Fruit fly (Drosophila melanogaster): ENCODE data around the gene CG4768.
A peak's percentile ranks its signal among the peaks of the same experiment; 100 is the strongest.

The CG4768 gene

DNA sequence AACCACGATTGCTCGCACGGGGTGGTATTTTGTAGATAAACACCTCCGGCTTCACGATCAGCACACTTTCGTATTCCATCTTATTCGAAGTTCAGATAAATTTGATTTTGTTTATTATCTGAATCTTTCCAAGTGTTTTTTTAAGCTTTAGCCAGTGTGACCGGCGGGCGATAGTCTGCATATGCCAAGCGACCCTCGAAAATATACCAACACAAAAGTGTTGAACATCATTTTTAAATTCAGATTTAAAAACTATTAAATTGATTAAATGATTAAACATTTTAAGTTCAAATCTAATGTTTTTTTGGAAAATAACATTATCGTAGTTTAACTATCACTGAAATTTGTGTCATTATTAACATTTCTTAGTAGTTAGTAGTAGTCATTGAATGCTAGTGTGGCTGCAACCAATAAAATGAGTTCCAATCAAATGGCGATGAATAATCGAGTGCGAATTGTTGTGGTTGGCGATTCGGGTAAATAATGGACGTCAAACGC is 8.7 kb downstream of the CG4768 start, which contains the start of the genes CG9132 and CG4789 (continued):
- TF ChIP-seq gem (tag; optimal IDR thresholded peaks at IDR 0.05) (no peak), dmrt99B (tag; optimal IDR thresholded peaks at IDR 0.05) (no peak), CG5953 (GFP tag; IDR thresholded peaks at IDR 0.05) (no peak), CG2712 (tag; optimal IDR thresholded peaks at IDR 0.05) (peak; percentile 11), Rfx (GFP tag; IDR thresholded peaks at IDR 0.05) (no peak), trem (tag; optimal IDR thresholded peaks at IDR 0.05) (no peak), row (GFP tag; IDR thresholded peaks at IDR 0.05) (no peak), bbx (GFP tag; IDR thresholded peaks at IDR 0.05; ENCODE audit: partially characterized antibody) (no peak), trh (GFP tag; optimal IDR thresholded peaks at IDR 0.05) (no peak), CG10267 (tag; optimal IDR thresholded peaks at IDR 0.05) (peak; percentile 2), CG17328 (GFP tag; IDR thresholded peaks at IDR 0.05) (no peak), gt (GFP tag; IDR thresholded peaks at IDR 0.05) (no peak), CG8924 (tag; optimal IDR thresholded peaks at IDR 0.05) (no peak), CG15514 (GFP tag; optimal IDR thresholded peaks at IDR 0.05) (peak; percentile 30), CG15601 (tag; optimal IDR thresholded peaks at IDR 0.05) (no peak), unpg (GFP tag; optimal IDR thresholded peaks at IDR 0.05) (no peak), peb (GFP tag; IDR thresholded peaks at IDR 0.05) (no peak), phol (tag; optimal IDR thresholded peaks at IDR 0.05) (peak; percentile 4), Jarid2 (GFP tag; optimal IDR thresholded peaks at IDR 0.05) (no peak), CG17385 (GFP tag; optimal IDR thresholded peaks at IDR 0.05) (no peak), slou (GFP tag; optimal IDR thresholded peaks at IDR 0.05) (no peak), HLH3B (GFP tag; IDR thresholded peaks at IDR 0.05) (no peak), CG12744 (GFP tag; optimal IDR thresholded peaks at IDR 0.05) (no peak), CG14050 (GFP tag; IDR thresholded peaks at IDR 0.05) (no peak), pros (GFP tag; optimal IDR thresholded peaks at IDR 0.05) (no peak), h (optimal IDR thresholded peaks at IDR 0.05) (no peak), Dref (GFP tag; IDR thresholded peaks at IDR 0.05) (no peak), oc (tag; optimal IDR thresholded peaks at IDR 0.05) (no peak), Oli (tag; optimal IDR thresholded peaks at IDR 0.05) (no peak), kay (GFP tag; optimal IDR thresholded peaks at IDR 0.05) (no peak), Sin3A (optimal IDR thresholded peaks at IDR 0.05) (peak; percentile 28), CG17186 (GFP tag; optimal IDR thresholded peaks at IDR 0.05) (no peak), ab (GFP tag; optimal IDR thresholded peaks at IDR 0.05) (no peak), CG7745 (tag; optimal IDR thresholded peaks at IDR 0.05) (no peak), CG18619 (GFP tag; optimal IDR thresholded peaks at IDR 0.05) (no peak), rib (GFP tag; IDR thresholded peaks at IDR 0.05) (no peak), CG12219 (GFP tag; optimal IDR thresholded peaks at IDR 0.05) (no peak), Drgx (GFP tag; IDR thresholded peaks at IDR 0.05) (no peak), zen2 (GFP tag; IDR thresholded peaks at IDR 0.05; ENCODE audit: partially characterized antibody) (no peak), CG13424 (tag; optimal IDR thresholded peaks at IDR 0.05) (no peak), lbe (GFP tag; optimal IDR thresholded peaks at IDR 0.05) (no peak), MTF-1 (GFP tag; optimal IDR thresholded peaks at IDR 0.05; ENCODE audit: borderline replicate concordance) (no peak), CG43689 (GFP tag; IDR thresholded peaks at IDR 0.05) (no peak), CG3847 (GFP tag; IDR thresholded peaks at IDR 0.05) (no peak), Asciz (GFP tag; optimal IDR thresholded peaks at IDR 0.05) (no peak), CG13775 (GFP tag; optimal IDR thresholded peaks at IDR 0.05) (no peak), Dp (GFP tag; optimal IDR thresholded peaks at IDR 0.05) (peak; percentile 43), az2 (GFP tag; optimal IDR thresholded peaks at IDR 0.05) (no peak), CG15073 (GFP tag; optimal IDR thresholded peaks at IDR 0.05) (no peak), CG2116 (GFP tag; optimal IDR thresholded peaks at IDR 0.05) (peak; percentile 34), CG13296 (GFP tag; optimal IDR thresholded peaks at IDR 0.05) (no peak), CG18011 (GFP tag; optimal IDR thresholded peaks at IDR 0.05) (no peak)

Data from whole organism, embryonic.